Fruit fly (Drosophila melanogaster): ENCODE results near the gene CG2701.

Gene CG2701

DNA sequence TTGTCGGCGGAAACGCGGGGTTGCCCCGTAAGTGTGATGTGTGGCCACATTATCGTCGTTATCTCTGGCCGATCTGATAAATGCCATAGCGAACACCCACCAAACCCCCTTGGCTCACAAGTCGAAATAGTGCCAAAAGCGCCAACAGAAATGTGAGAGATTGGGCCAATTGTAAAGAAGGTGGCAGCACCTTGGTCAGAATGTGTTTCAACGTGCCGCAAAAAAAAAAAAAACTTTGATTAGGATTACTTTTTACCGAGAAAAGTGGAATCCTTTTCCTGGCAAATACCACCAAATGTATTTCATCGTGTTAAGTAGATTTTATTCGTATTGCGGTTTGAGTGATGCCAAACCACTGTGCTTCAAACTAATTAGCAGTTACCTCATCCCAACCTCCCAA lies 22.9 kb upstream of the CG2701 start (continued):
- no peak for TF ChIP-seq Sry-β (GFP tag; optimal IDR thresholded peaks at IDR 0.05)
- TF ChIP-seq z (GFP tag; IDR thresholded peaks at IDR 0.05) = no peak
- no peak for TF ChIP-seq Eip74EF (GFP tag; optimal IDR thresholded peaks at IDR 0.05)
- peak; percentile 81 for TF ChIP-seq CG17385 (GFP tag; optimal IDR thresholded peaks at IDR 0.05)
- TF ChIP-seq CG11560 (tag; IDR thresholded peaks at IDR 0.05) = peak; percentile 75
- TF ChIP-seq Gug (GFP tag; IDR thresholded peaks at IDR 0.05) = peak; percentile 84
- TF ChIP-seq kni (GFP tag; optimal IDR thresholded peaks at IDR 0.05) = no peak
- peak; percentile 86 for TF ChIP-seq ind (GFP tag; optimal IDR thresholded peaks at IDR 0.05)
- TF ChIP-seq bcd (GFP tag; optimal IDR thresholded peaks at IDR 0.05) = peak; percentile 74
- TF ChIP-seq Fer1 (GFP tag; optimal IDR thresholded peaks at IDR 0.05) = peak; percentile 86
- TF ChIP-seq Ets97D (GFP tag; optimal IDR thresholded peaks at IDR 0.05) = peak; percentile 52
- TF ChIP-seq Nf-YA (GFP tag; IDR thresholded peaks at IDR 0.05) = peak; percentile 70
- TF ChIP-seq Fer2 (tag; optimal IDR thresholded peaks at IDR 0.05) = peak; percentile 54
- no peak for TF ChIP-seq usp (GFP tag; optimal IDR thresholded peaks at IDR 0.05)
- peak; percentile 72; the same call in 1 of the 2 replicates for TF ChIP-seq Poxn (GFP tag; IDR thresholded peaks at IDR 0.05)
- TF ChIP-seq B-H2 (GFP tag; optimal IDR thresholded peaks at IDR 0.05) = no peak
- peak; percentile 79 for TF ChIP-seq CG12155 (GFP tag; optimal IDR thresholded peaks at IDR 0.05)
- TF ChIP-seq CG14710 (tag; optimal IDR thresholded peaks at IDR 0.05) = no peak
- TF ChIP-seq ash1 (GFP tag; optimal IDR thresholded peaks at IDR 0.05) = no peak
- TF ChIP-seq tna (GFP tag; IDR thresholded peaks at IDR 0.05; ENCODE audit: partially characterized antibody) = no peak
- TF ChIP-seq CG13123 (GFP tag; optimal IDR thresholded peaks at IDR 0.05) = no peak
- TF ChIP-seq gem (tag; optimal IDR thresholded peaks at IDR 0.05) = peak; percentile 84
- no peak for TF ChIP-seq wek (GFP tag; optimal IDR thresholded peaks at IDR 0.05)
- peak; percentile 67 for TF ChIP-seq Camta (GFP tag; optimal IDR thresholded peaks at IDR 0.05)
- TF ChIP-seq E2f1 (GFP tag; IDR thresholded peaks at IDR 0.05) = peak; percentile 85
- peak; percentile 93 for TF ChIP-seq row (GFP tag; IDR thresholded peaks at IDR 0.05)
- TF ChIP-seq psq (GFP tag; optimal IDR thresholded peaks at IDR 0.05) = no peak
- TF ChIP-seq seq (GFP tag; IDR thresholded peaks at IDR 0.05) = peak; percentile 83
- no peak for TF ChIP-seq Lpt (GFP tag; optimal IDR thresholded peaks at IDR 0.05)
- TF ChIP-seq disco-r (GFP tag; optimal IDR thresholded peaks at IDR 0.05) = peak; percentile 25
- TF ChIP-seq CG2120 (GFP tag; optimal IDR thresholded peaks at IDR 0.05) = peak; percentile 95
- TF ChIP-seq GATAe (GFP tag; conservative IDR thresholded peaks at IDR 0.05) = peak; percentile 82
- TF ChIP-seq Gsc (GFP tag; IDR thresholded peaks at IDR 0.05) = peak; percentile 49; the same call in 1 of the 2 replicates
- TF ChIP-seq CG13894 (tag; optimal IDR thresholded peaks at IDR 0.05) = peak; percentile 74
- peak; percentile 22 for TF ChIP-seq ewg (GFP tag; optimal IDR thresholded peaks at IDR 0.05)
- peak; percentile 69 for TF ChIP-seq Abd-B (GFP tag; optimal IDR thresholded peaks at IDR 0.05)
- peak; percentile 81 for TF ChIP-seq CG13624 (GFP tag; optimal IDR thresholded peaks at IDR 0.05)
- TF ChIP-seq ase (GFP tag; IDR thresholded peaks at IDR 0.05) = peak; percentile 85; the same call in 2 of the 3 replicates
- TF ChIP-seq CG18262 (tag; optimal IDR thresholded peaks at IDR 0.05) = peak; percentile 14
- peak; percentile 48 for TF ChIP-seq CG2875 (GFP tag; optimal IDR thresholded peaks at IDR 0.05)
- peak; percentile 85 for TF ChIP-seq MBD-R2 (GFP tag; IDR thresholded peaks at IDR 0.05)
- TF ChIP-seq cas (GFP tag; IDR thresholded peaks at IDR 0.05) = peak; percentile 84
- peak; percentile 62 for TF ChIP-seq CG5953 (GFP tag; IDR thresholded peaks at IDR 0.05)
- peak; percentile 41 for TF ChIP-seq CG5180 (GFP tag; optimal IDR thresholded peaks at IDR 0.05)
- TF ChIP-seq cato (GFP tag; optimal IDR thresholded peaks at IDR 0.05; ENCODE audit: borderline replicate concordance) = no peak
- no peak for TF ChIP-seq br (optimal IDR thresholded peaks at IDR 0.05)
- TF ChIP-seq Nf-YB (GFP tag; optimal IDR thresholded peaks at IDR 0.05) = peak; percentile 41
- TF ChIP-seq CG18599 (GFP tag; optimal IDR thresholded peaks at IDR 0.05) = peak; percentile 92
- TF ChIP-seq Sin3A (optimal IDR thresholded peaks at IDR 0.05) = no peak
- TF ChIP-seq Sox100B (GFP tag; optimal IDR thresholded peaks at IDR 0.05) = peak; percentile 43
- TF ChIP-seq abd-A (tag; optimal IDR thresholded peaks at IDR 0.05) = no peak
- TF ChIP-seq CG4854 (GFP tag; optimal IDR thresholded peaks at IDR 0.05) = peak; percentile 47

All from whole organism, embryonic.